Worm (Caenorhabditis elegans) whole organism, late embryonic: Measurements from ENCODE around the gene F58B4.7.

Source experiments
- T23F11.4 ChIP-seq: fragments of 200-800 bp; sonication (Bioruptor generic); optimal IDR thresholded peaks from 2 replicates; lab custom pipeline; 2018; ENCODE audit warnings: mild to moderate bottlenecking, missing genetic modification characterization, missing compliant biosample characterization
- ama-1 ChIP-seq: fragments of 150-350 bp; optimal IDR thresholded peaks from 2 replicates; lab custom pipeline; 2014
- ceh-9 ChIP-seq: sonication (generic microtip); optimal IDR thresholded peaks from 2 replicates; lab custom pipeline; 2016; ENCODE audit warnings: mild to moderate bottlenecking, missing genetic modification characterization, inconsistent platforms, missing compliant biosample characterization
- fkh-10 ChIP-seq: fragments of 150-350 bp; optimal IDR thresholded peaks from 2 replicates; lab custom pipeline; 2014; ENCODE audit warnings: missing biosample characterization, missing genetic modification reagents, missing genetic modification characterization
- fkh-6 ChIP-seq: sonication (generic microtip); optimal IDR thresholded peaks from 2 replicates; lab custom pipeline; 2016; ENCODE audit warnings: missing genetic modification characterization, missing compliant biosample characterization
- lin-11 ChIP-seq: fragments of 200-800 bp; sonication (Bioruptor generic); optimal IDR thresholded peaks from 2 replicates; lab custom pipeline; 2018; ENCODE audit warnings: mild to moderate bottlenecking, missing genetic modification characterization, missing compliant biosample characterization
- npax-4 ChIP-seq: sonication (generic microtip); optimal IDR thresholded peaks from 2 replicates; lab custom pipeline; 2016; ENCODE audit warnings: missing genetic modification characterization, missing compliant biosample characterization
- pha-2 ChIP-seq: sonication (generic microtip); optimal IDR thresholded peaks from 2 replicates; lab custom pipeline; 2017; ENCODE audit warnings: mild to moderate bottlenecking, missing genetic modification characterization, missing compliant biosample characterization
- pha-4 ChIP-seq: fragments of 150-350 bp; optimal IDR thresholded peaks from 2 replicates; lab custom pipeline; 2018; ENCODE audit warnings: missing biosample characterization, missing genetic modification reagents, missing genetic modification characterization
- pqm-1 ChIP-seq: sonication (generic microtip); optimal IDR thresholded peaks from 2 replicates; lab custom pipeline; 2016; ENCODE audit warnings: missing genetic modification characterization, missing compliant biosample characterization
- rnt-1 ChIP-seq: sonication (generic microtip); optimal IDR thresholded peaks from 2 replicates; lab custom pipeline; 2016; ENCODE audit warnings: missing genetic modification characterization, missing compliant biosample characterization
- tbx-2 ChIP-seq: sonication (generic microtip); optimal IDR thresholded peaks from 2 replicates; lab custom pipeline; 2016; ENCODE audit warnings: missing genetic modification characterization, missing compliant biosample characterization
- unc-42 ChIP-seq: sonication (generic microtip); optimal IDR thresholded peaks from 2 replicates; lab custom pipeline; 2016; ENCODE audit warnings: missing genotype, missing genetic modification characterization, missing compliant biosample characterization
- zip-5 ChIP-seq: sonication (generic microtip); optimal IDR thresholded peaks from 2 replicates; lab custom pipeline; 2016; ENCODE audit warnings: missing genetic modification characterization, missing compliant biosample characterization

DNA sequence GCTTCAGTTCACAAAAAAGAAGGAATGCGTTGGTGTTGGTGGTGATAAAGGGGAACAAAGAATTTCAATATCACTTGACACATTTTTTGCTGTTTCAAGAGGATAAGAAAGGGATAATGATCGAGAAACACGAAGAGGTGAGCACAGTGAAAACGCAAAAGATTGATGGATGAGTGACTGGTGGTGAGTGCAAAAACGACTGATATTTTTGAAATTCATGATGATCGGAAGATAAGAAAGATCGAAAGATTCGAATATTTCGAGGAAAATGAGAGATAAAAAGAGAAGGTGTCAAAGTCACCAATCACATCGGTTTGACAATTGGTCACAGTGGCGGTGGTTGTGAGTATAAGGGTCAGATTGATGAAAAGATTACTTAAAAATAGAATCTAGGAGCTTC, 7.2 kb downstream of the F58B4.7 start:
- TF ChIP-seq zip-5 (tag; lab: Kevin White, UChicago), result no peak
- TF ChIP-seq npax-4 (tag; lab: Kevin White, UChicago), result no peak
- TF ChIP-seq pha-4 (tag; lab: Kevin White, UChicago), result no peak
- TF ChIP-seq pha-2 (tag; lab: Kevin White, UChicago), result no peak
- TF ChIP-seq lin-11 (tag; lab: Kevin White, UChicago), result no peak
- TF ChIP-seq fkh-6 (tag; lab: Kevin White, UChicago), result no peak
- no peak for TF ChIP-seq T23F11.4 (GFP tag; lab: Kevin White, UChicago)
- TF ChIP-seq unc-42 (tag; lab: Kevin White, UChicago), result no peak
- TF ChIP-seq ceh-9 (tag; lab: Kevin White, UChicago), result no peak
- TF ChIP-seq fkh-10 (GFP tag; lab: Kevin White, UChicago), result no peak
- no peak for TF ChIP-seq pqm-1 (tag; lab: Kevin White, UChicago)
- no peak for TF ChIP-seq rnt-1
- no peak for TF ChIP-seq ama-1 (lab: Kevin White, UChicago)
- no peak for TF ChIP-seq tbx-2 (tag; lab: Kevin White, UChicago)
